Worm (Caenorhabditis elegans) whole organism, mixed stage, embryonic: ENCODE results near the gene alh-5.

Source experiments
- elt-3 ChIP-seq: fragments of 150-350 bp; optimal IDR thresholded peaks from 2 replicates; lab custom pipeline; 2014; ENCODE audit warnings: missing biosample characterization, missing genetic modification characterization
- tbx-8 ChIP-seq: fragments of 200-800 bp; sonication (Bioruptor generic); optimal IDR thresholded peaks from 2 replicates; lab custom pipeline; 2018; ENCODE audit warnings: mild to moderate bottlenecking, missing genetic modification characterization, moderate library complexity, missing compliant biosample characterization
- unc-39 ChIP-seq: fragments of 150-350 bp; optimal IDR thresholded peaks from 2 replicates; lab custom pipeline; 2014; ENCODE audit warnings: missing biosample characterization, missing genetic modification characterization

- TF ChIP-seq elt-3 (tag; lab: Kevin White, UChicago) (no peak), unc-39 (tag; lab: Kevin White, UChicago) (no peak), tbx-8 (no peak)
Observed at ce11 chrV:1999531-2000094, at the start of gene alh-5.
